Fruit fly (Drosophila melanogaster): ENCODE measurements around the gene CG3528.

Gene CG3528

dm6 chr2L:2467722-2468372 lies 50.0 kb downstream of the CG3528 start (continued):
- no peak for TF ChIP-seq run (tag; optimal IDR thresholded peaks at IDR 0.05)
- no peak for TF ChIP-seq eve (GFP tag; optimal IDR thresholded peaks at IDR 0.05)
- TF ChIP-seq E2f2 (GFP tag; IDR thresholded peaks at IDR 0.05), result peak; percentile 32; the same call in 1 of the 2 replicates
- TF ChIP-seq Hr3 (GFP tag; optimal IDR thresholded peaks at IDR 0.05), result no peak
- TF ChIP-seq dimm (GFP tag; IDR thresholded peaks at IDR 0.05), result peak; percentile 47; the same call in 1 of the 2 replicates
- TF ChIP-seq Blimp-1 (GFP tag; optimal IDR thresholded peaks at IDR 0.05), result no peak
- TF ChIP-seq Sry-δ (GFP tag; optimal IDR thresholded peaks at IDR 0.05), result no peak
- TF ChIP-seq Ssrp (tag; optimal IDR thresholded peaks at IDR 0.05), result no peak
- no peak for TF ChIP-seq tio (GFP tag; optimal IDR thresholded peaks at IDR 0.05)
- 0 out of 2 replicates have a peak, but pooled peaks have one; percentile 11 for TF ChIP-seq Adf1 (GFP tag; IDR thresholded peaks at IDR 0.05)
- peak; percentile 79 for TF ChIP-seq Ada2b (GFP tag; IDR thresholded peaks at IDR 0.05)
- TF ChIP-seq CG8924 (tag; optimal IDR thresholded peaks at IDR 0.05), result no peak
- no peak for TF ChIP-seq Xbp1 (GFP tag; optimal IDR thresholded peaks at IDR 0.05)
- TF ChIP-seq CG11093 (GFP tag; IDR thresholded peaks at IDR 0.05), result 0 out of 3 replicates have a peak, but pooled peaks have one; percentile 30
- peak; percentile 15; the same call in 1 of the 2 replicates for TF ChIP-seq CG14667 (GFP tag; IDR thresholded peaks at IDR 0.05)
- TF ChIP-seq fru (optimal IDR thresholded peaks at IDR 0.05), result no peak
- TF ChIP-seq CG12659 (GFP tag; optimal IDR thresholded peaks at IDR 0.05), result peak; percentile 11
- no peak for TF ChIP-seq Hr78 (GFP tag; optimal IDR thresholded peaks at IDR 0.05)
- TF ChIP-seq E2f1 (GFP tag; IDR thresholded peaks at IDR 0.05), result peak; percentile 25; the same call in 1 of the 2 replicates
- TF ChIP-seq bab2 (GFP tag; optimal IDR thresholded peaks at IDR 0.05), result no peak
- TF ChIP-seq BEAF-32 (GFP tag; optimal IDR thresholded peaks at IDR 0.05), result no peak
- peak; percentile 2 for TF ChIP-seq dmrt99B (tag; optimal IDR thresholded peaks at IDR 0.05)
- TF ChIP-seq lab (GFP tag; optimal IDR thresholded peaks at IDR 0.05), result peak; percentile 60
- peak; percentile 16 for TF ChIP-seq CG17385 (GFP tag; optimal IDR thresholded peaks at IDR 0.05)
- no peak for TF ChIP-seq sim (GFP tag; IDR thresholded peaks at IDR 0.05)
- no peak for TF ChIP-seq CG14965 (GFP tag; optimal IDR thresholded peaks at IDR 0.05; ENCODE audit: borderline replicate concordance)
- no peak for TF ChIP-seq CG17361 (GFP tag; IDR thresholded peaks at IDR 0.05)
- TF ChIP-seq Sin3A (optimal IDR thresholded peaks at IDR 0.05), result no peak
- TF ChIP-seq HLH54F (GFP tag; optimal IDR thresholded peaks at IDR 0.05), result no peak
- peak; percentile 3 for TF ChIP-seq nmo (GFP tag; optimal IDR thresholded peaks at IDR 0.05)
- peak; percentile 69 for TF ChIP-seq slbo (GFP tag; IDR thresholded peaks at IDR 0.05)
- no peak for TF ChIP-seq ci (GFP tag; IDR thresholded peaks at IDR 0.05)
- TF ChIP-seq Aef1 (GFP tag; IDR thresholded peaks at IDR 0.05), result peak; percentile 65
- peak; percentile 45 for TF ChIP-seq Xrp1 (GFP tag; IDR thresholded peaks at IDR 0.05)
- no peak for TF ChIP-seq usp (GFP tag; optimal IDR thresholded peaks at IDR 0.05)
- TF ChIP-seq vvl (GFP tag; IDR thresholded peaks at IDR 0.05), result peak; percentile 14; the same call in 1 of the 2 replicates
- TF ChIP-seq phol (tag; optimal IDR thresholded peaks at IDR 0.05), result no peak
- peak; percentile 56; the same call in 1 of the 2 replicates for TF ChIP-seq lmd (GFP tag; IDR thresholded peaks at IDR 0.05)
- no peak for TF ChIP-seq sens (GFP tag)
- TF ChIP-seq Tbp (GFP tag; optimal IDR thresholded peaks at IDR 0.05), result no peak
- TF ChIP-seq CG14860 (GFP tag; IDR thresholded peaks at IDR 0.05; ENCODE audit: partially characterized antibody), result no peak
- 0 out of 2 replicates have a peak, but pooled peaks have one; percentile 28 for TF ChIP-seq CG17328 (GFP tag; IDR thresholded peaks at IDR 0.05)
- TF ChIP-seq CG11398 (GFP tag; optimal IDR thresholded peaks at IDR 0.05), result no peak
- TF ChIP-seq schlank (tag; optimal IDR thresholded peaks at IDR 0.05), result no peak
- TF ChIP-seq CG18011 (GFP tag; optimal IDR thresholded peaks at IDR 0.05), result no peak
- no peak for TF ChIP-seq Pdp1 (GFP tag; optimal IDR thresholded peaks at IDR 0.05)
- no peak for TF ChIP-seq trh (GFP tag; optimal IDR thresholded peaks at IDR 0.05)
- no peak for TF ChIP-seq bbx (GFP tag; IDR thresholded peaks at IDR 0.05; ENCODE audit: partially characterized antibody)
- peak; percentile 32 for TF ChIP-seq fd3F (GFP tag; optimal IDR thresholded peaks at IDR 0.05)
- TF ChIP-seq CG9797 (GFP tag; optimal IDR thresholded peaks at IDR 0.05), result no peak
- no peak for TF ChIP-seq Dad (GFP tag; optimal IDR thresholded peaks at IDR 0.05)

All from whole organism, embryonic.